Fruit fly (Drosophila melanogaster) S2 (cell line): ENCODE data around the gene Lcp65Ab1.

Experiments used
- CG8478 ChIP-seq: fragments of >200 bp; optimal IDR thresholded peaks from 2 replicates; lab custom pipeline; 2018
- CTCF ChIP-seq, 2 experiments: fragments of >200 bp; optimal IDR thresholded peaks; 2 replicates each; lab custom pipeline; 2018

dm6 chr3L:6133546-6133945 lies 15.8 kb upstream of the Lcp65Ab1 start, which contains the start of gene Lcp65Ag2:
- TF ChIP-seq CG8478 (no peak), CTCF (optimal IDR thresholded peaks at IDR 0.05; lab: Kevin White, UChicago) (no peak)
